Worm (Caenorhabditis elegans): ENCODE data around the gene C08B6.8.

- no peak for TF ChIP-seq ama-1 (optimal IDR thresholded peaks at IDR 0.05)
- TF ChIP-seq ama-1 (GFP tag; optimal IDR thresholded peaks at IDR 0.05) = no peak
- TF ChIP-seq C17E4.6 (GFP tag; IDR thresholded peaks at IDR 0.05) = no peak
- no peak for TF ChIP-seq tbx-9 (tag; optimal IDR thresholded peaks at IDR 0.05; ENCODE audit: borderline replicate concordance)
- TF ChIP-seq ztf-26 (tag; optimal IDR thresholded peaks at IDR 0.05) = no peak
Measured at ce11 chrV:10149728-10150127, 15.3 kb downstream of the C08B6.8 start, which contains the start of gene srsx-27.

Measured in whole organism, young adult.